Worm (Caenorhabditis elegans) whole organism, L1 larva: ENCODE results near the gene F56C9.8.

Source experiments
- C34B4.2 ChIP-seq: sonication (generic microtip); optimal IDR thresholded peaks from 2 replicates; lab custom pipeline; 2017; ENCODE audit warnings: mild to moderate bottlenecking, missing genetic modification characterization, missing compliant biosample characterization
- F16B12.6 ChIP-seq: fragments of 150-350 bp; optimal IDR thresholded peaks from 2 replicates; lab custom pipeline; 2014; ENCODE audit warnings: missing biosample characterization, missing genetic modification characterization
- aha-1 ChIP-seq: fragments of 150-350 bp; optimal IDR thresholded peaks from 2 replicates; lab custom pipeline; 2014; ENCODE audit warnings: missing biosample characterization, missing genetic modification characterization
- ama-1 ChIP-seq: fragments of 150-350 bp; optimal IDR thresholded peaks from 2 replicates; lab custom pipeline; 2014
- blmp-1 ChIP-seq: fragments of 150-350 bp; optimal IDR thresholded peaks from 2 replicates; lab custom pipeline; 2014; ENCODE audit warnings: missing biosample characterization, missing genetic modification characterization
- ceh-82 ChIP-seq, 3 experiments: fragments of 150-350 bp in 1 of 3; sonication (generic microtip) in 2 of 3; optimal IDR thresholded peaks; 2 replicates each; lab custom pipeline; 2014 to 2017; ENCODE audit warnings: missing biosample characterization in 3 of 3, missing genetic modification characterization in 3 of 3
- dsc-1 ChIP-seq: sonication (generic microtip); optimal IDR thresholded peaks from 2 replicates; lab custom pipeline; 2016; ENCODE audit warnings: mild to moderate bottlenecking, missing genetic modification characterization, missing compliant biosample characterization
- efl-1 ChIP-seq, 4 experiments: fragments of 150-350 bp; optimal IDR thresholded peaks in 3 of 4; peaks in 1 of 4; 1 replicate in 1 of 4; 2 replicates in 3 of 4; lab custom pipeline; 2014; ENCODE audit warnings: missing biosample characterization in 2 of 4, missing genetic modification characterization in 2 of 4, missing genetic modification reagents in 2 of 4
- egl-13 ChIP-seq: sonication (generic microtip); optimal IDR thresholded peaks from 2 replicates; lab custom pipeline; 2016; ENCODE audit warnings: missing genotype, missing genetic modification reagents, missing genetic modification characterization, missing compliant biosample characterization
- egl-27 ChIP-seq, 2 experiments: fragments of 150-350 bp in 1 of 2; sonication (generic microtip); optimal IDR thresholded peaks; 3 replicates each; lab custom pipeline; 2017 to 2018; ENCODE audit warnings: missing biosample characterization in 2 of 2, missing genetic modification characterization in 2 of 2, missing genetic modification reagents in 2 of 2
- elt-2 ChIP-seq: sonication (generic microtip); optimal IDR thresholded peaks from 2 replicates; lab custom pipeline; 2016; ENCODE audit warnings: missing genetic modification characterization, mild to moderate bottlenecking, inconsistent platforms, missing compliant biosample characterization, missing genetic modification reagents
- fos-1 ChIP-seq: fragments of 150-350 bp; optimal IDR thresholded peaks from 2 replicates; lab custom pipeline; 2014; ENCODE audit warnings: missing biosample characterization, missing genetic modification characterization
- grh-1 ChIP-seq: fragments of 200-800 bp; sonication (Bioruptor generic); IDR thresholded peaks from 2 replicates; pipeline ENCODE4 v1.3.6; 2022; ENCODE audit warnings: missing genetic modification reagents, missing genetic modification characterization, missing compliant biosample characterization
- hlh-4 ChIP-seq: sonication (generic microtip); optimal IDR thresholded peaks from 2 replicates; lab custom pipeline; 2016; ENCODE audit warnings: mild to moderate bottlenecking, missing genetic modification characterization, missing compliant biosample characterization
- hpl-2 ChIP-seq: fragments of 150-350 bp; optimal IDR thresholded peaks from 2 replicates; lab custom pipeline; 2014; ENCODE audit warnings: missing biosample characterization, missing genetic modification reagents, missing genetic modification characterization
- lin-14 ChIP-seq: fragments of 200-800 bp; sonication (Bioruptor generic); optimal IDR thresholded peaks from 2 replicates; lab custom pipeline; 2018; ENCODE audit warnings: mild to moderate bottlenecking, missing genetic modification characterization, moderate library complexity, missing compliant biosample characterization
- lin-15B ChIP-seq: fragments of 150-350 bp; sonication (generic microtip); optimal IDR thresholded peaks from 3 replicates; lab custom pipeline; 2014; ENCODE audit warnings: missing biosample characterization, missing genetic modification characterization
- lin-35 ChIP-seq, 2 experiments: fragments of 150-350 bp; optimal IDR thresholded peaks; 2 replicates each; lab custom pipeline; 2014; ENCODE audit warnings: missing biosample characterization in 2 of 2, missing genetic modification characterization in 2 of 2, missing genetic modification reagents in 2 of 2
- lin-39 ChIP-seq: fragments of 150-350 bp; optimal IDR thresholded peaks from 2 replicates; lab custom pipeline; 2014; ENCODE audit warnings: missing biosample characterization, missing genetic modification reagents, missing genetic modification characterization
- lsy-2 ChIP-seq, 2 experiments: fragments of 150-350 bp; optimal IDR thresholded peaks; 2 replicates each; lab custom pipeline; 2014; ENCODE audit warnings: missing biosample characterization in 2 of 2, missing genetic modification characterization in 2 of 2
- mdl-1 ChIP-seq, 2 experiments: fragments of 150-350 bp; optimal IDR thresholded peaks; 2 replicates each; lab custom pipeline; 2014 to 2017; ENCODE audit warnings: missing biosample characterization in 2 of 2, missing genetic modification characterization in 2 of 2, inconsistent platforms in 1 of 2
- nhr-11 ChIP-seq: fragments of 150-350 bp; optimal IDR thresholded peaks from 2 replicates; lab custom pipeline; 2014; ENCODE audit warnings: missing biosample characterization, missing genetic modification characterization
- nhr-12 ChIP-seq: sonication (generic microtip); optimal IDR thresholded peaks from 2 replicates; lab custom pipeline; 2017; ENCODE audit warnings: missing biosample characterization, missing genetic modification characterization
- nhr-19 ChIP-seq: fragments of 200-800 bp; sonication (Bioruptor generic); conservative IDR thresholded peaks from 2 replicates; pipeline ENCODE4 v1.3.6; 2022; ENCODE audit warnings: missing genetic modification characterization, missing compliant biosample characterization
- nhr-20 ChIP-seq: sonication (generic microtip); optimal IDR thresholded peaks from 2 replicates; lab custom pipeline; 2016; ENCODE audit warnings: mild to moderate bottlenecking, missing genetic modification characterization, missing compliant biosample characterization
- nhr-28 ChIP-seq: fragments of 150-350 bp; optimal IDR thresholded peaks from 2 replicates; lab custom pipeline; 2014; ENCODE audit warnings: missing biosample characterization, missing genetic modification characterization
- nhr-71 ChIP-seq: sonication (generic microtip); optimal IDR thresholded peaks from 2 replicates; lab custom pipeline; 2016; ENCODE audit warnings: mild to moderate bottlenecking, missing genetic modification characterization, moderate library complexity, missing compliant biosample characterization
- nhr-76 ChIP-seq: sonication (generic microtip); optimal IDR thresholded peaks from 2 replicates; lab custom pipeline; 2017; ENCODE audit warnings: missing biosample characterization, missing genetic modification characterization
- nhr-77 ChIP-seq: fragments of 150-350 bp; optimal IDR thresholded peaks from 2 replicates; lab custom pipeline; 2014; ENCODE audit warnings: missing biosample characterization, missing genetic modification characterization
- nhr-85 ChIP-seq: sonication (generic microtip); peaks from one replicate; lab custom pipeline; 2016; ENCODE audit warnings: missing genetic modification characterization, inconsistent platforms, missing compliant biosample characterization
- pag-3 ChIP-seq: sonication (generic microtip); optimal IDR thresholded peaks from 2 replicates; lab custom pipeline; 2017; ENCODE audit warnings: missing genetic modification characterization, mild to moderate bottlenecking, missing compliant biosample characterization, antibody characterized with exemption, borderline replicate concordance; ENCODE audit not compliant: insufficient read depth
- pqm-1 ChIP-seq: sonication (generic microtip); optimal IDR thresholded peaks from 3 replicates; lab custom pipeline; 2017; ENCODE audit warnings: missing biosample characterization, missing genetic modification characterization
- rnt-1 ChIP-seq: sonication (generic microtip); optimal IDR thresholded peaks from 2 replicates; lab custom pipeline; 2016; ENCODE audit warnings: mild to moderate bottlenecking, missing genetic modification characterization, moderate library complexity, missing compliant biosample characterization
- snpc-4 ChIP-seq: fragments of 150-350 bp; optimal IDR thresholded peaks from 2 replicates; lab custom pipeline; 2014; ENCODE audit warnings: missing biosample characterization, missing genetic modification characterization
- sox-4 ChIP-seq: sonication (generic microtip); optimal IDR thresholded peaks from 2 replicates; lab custom pipeline; 2016; ENCODE audit warnings: missing genetic modification characterization, missing compliant biosample characterization
- sup-37 ChIP-seq: fragments of 200-800 bp; sonication (Bioruptor generic); optimal IDR thresholded peaks from 2 replicates; lab custom pipeline; 2018; ENCODE audit warnings: mild to moderate bottlenecking, missing genetic modification characterization, missing compliant biosample characterization
- tbx-2 ChIP-seq: sonication (generic microtip); optimal IDR thresholded peaks from 2 replicates; lab custom pipeline; 2016; ENCODE audit warnings: missing genetic modification characterization, missing compliant biosample characterization
- unc-130 ChIP-seq: fragments of 150-350 bp; optimal IDR thresholded peaks from 2 replicates; lab custom pipeline; 2017; ENCODE audit warnings: missing biosample characterization, missing genetic modification characterization, inconsistent platforms
- unc-62 ChIP-seq: fragments of 150-350 bp; optimal IDR thresholded peaks from 2 replicates; lab custom pipeline; 2014; ENCODE audit warnings: missing biosample characterization, missing genetic modification reagents, missing genetic modification characterization
- vab-15 ChIP-seq: sonication (generic microtip); optimal IDR thresholded peaks from 2 replicates; lab custom pipeline; 2017; ENCODE audit warnings: missing genotype, mild to moderate bottlenecking, missing genetic modification characterization, missing compliant biosample characterization
- zag-1 ChIP-seq: fragments of 150-350 bp; optimal IDR thresholded peaks from 2 replicates; lab custom pipeline; 2014; ENCODE audit warnings: missing biosample characterization, missing genetic modification characterization
- ztf-11 ChIP-seq, 2 experiments: sonication (generic microtip); optimal IDR thresholded peaks; 2 replicates each; lab custom pipeline; 2016 to 2017; ENCODE audit warnings: missing genetic modification characterization in 2 of 2, missing biosample characterization in 1 of 2, missing compliant biosample characterization in 1 of 2
- ztf-4 ChIP-seq: fragments of 150-350 bp; optimal IDR thresholded peaks from 2 replicates; lab custom pipeline; 2014; ENCODE audit warnings: missing biosample characterization, missing genetic modification characterization

F56C9.8 gene

DNA sequence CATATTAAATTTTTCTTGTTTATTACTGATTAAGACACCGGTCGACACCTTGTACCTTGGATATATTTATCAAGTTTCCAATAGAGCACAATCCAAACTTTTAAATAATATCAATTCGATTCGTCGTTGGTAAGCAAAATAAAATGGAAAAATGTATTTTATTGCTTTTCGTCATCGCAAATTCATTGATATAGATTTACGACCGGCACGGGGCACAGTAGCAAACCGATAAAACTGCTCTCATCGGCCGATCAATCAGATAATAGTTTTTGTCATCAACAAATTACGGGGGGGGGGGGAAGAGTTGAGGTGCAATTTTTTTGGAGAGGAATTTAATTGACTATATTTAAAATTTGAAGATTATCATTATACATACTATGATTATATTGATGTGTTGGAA is 4.0 kb upstream of the F56C9.8 start:
- no peak for TF ChIP-seq hpl-2 (GFP tag; lab: Kevin White, UChicago)
- no peak for TF ChIP-seq efl-1 (optimal IDR thresholded peaks at IDR 0.05; lab: Kevin White, UChicago)
- no peak for TF ChIP-seq efl-1 (GFP tag; optimal IDR thresholded peaks at IDR 0.05 in 1 of 2; lab: Kevin White, UChicago)
- no peak for TF ChIP-seq pqm-1 (tag; lab: Kevin White, UChicago)
- TF ChIP-seq C34B4.2: no peak
- no peak for TF ChIP-seq nhr-11
- TF ChIP-seq hlh-4 (tag; lab: Kevin White, UChicago): no peak
- TF ChIP-seq blmp-1 (tag; lab: Kevin White, UChicago): no peak
- no peak for TF ChIP-seq mdl-1 (tag; optimal IDR thresholded peaks at IDR 0.05; lab: Kevin White, UChicago)
- TF ChIP-seq egl-13 (tag; lab: Kevin White, UChicago): no peak
- TF ChIP-seq nhr-76 (tag; lab: Kevin White, UChicago): no peak
- TF ChIP-seq fos-1 (tag; lab: Kevin White, UChicago): no peak
- no peak for TF ChIP-seq pag-3 (tag; lab: Kevin White, UChicago)
- TF ChIP-seq ztf-11 (tag; optimal IDR thresholded peaks at IDR 0.05; lab: Kevin White, UChicago): no peak
- no peak for TF ChIP-seq unc-62 (GFP tag; lab: Kevin White, UChicago)
- TF ChIP-seq nhr-77: no peak
- TF ChIP-seq nhr-28 (tag; lab: Kevin White, UChicago): no peak
- no peak for TF ChIP-seq lin-39 (tag; lab: Kevin White, UChicago)

DNA sequence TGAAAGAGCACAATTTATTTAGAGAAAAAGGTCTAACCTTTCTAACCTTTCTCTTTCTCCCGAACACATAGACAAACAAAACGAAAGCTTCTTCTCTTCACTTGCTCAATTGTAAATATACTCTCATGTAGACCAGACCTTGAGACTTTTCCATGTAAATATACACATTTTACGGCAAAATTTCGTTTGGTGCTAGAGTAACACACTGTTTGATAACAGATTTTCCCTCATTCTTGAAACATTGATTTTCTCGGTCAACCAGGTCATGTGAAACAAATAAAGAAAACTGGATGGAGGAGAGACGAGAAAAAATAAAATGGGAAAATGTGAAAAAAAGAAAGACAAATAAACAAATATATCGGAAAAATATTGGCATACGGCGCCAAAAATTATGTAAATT is 2.7 kb upstream of the F56C9.8 start:
- TF ChIP-seq lsy-2 (tag; optimal IDR thresholded peaks at IDR 0.05; lab: Kevin White, UChicago) (peak in 1 of 2 experiments; percentile 12), elt-2 (tag; lab: Kevin White, UChicago) (peak; percentile 40), nhr-76 (tag; lab: Kevin White, UChicago) (no peak), tbx-2 (peak; percentile 24), nhr-85 (tag; lab: Kevin White, UChicago) (no peak), zag-1 (tag; lab: Kevin White, UChicago) (no peak), lin-35 (GFP tag; optimal IDR thresholded peaks at IDR 0.05; lab: Kevin White, UChicago) (peak in 1 of 2 experiments; percentile 12), lin-14 (GFP tag; lab: Kevin White, UChicago) (peak; percentile 52), nhr-71 (tag; lab: Kevin White, UChicago) (peak; percentile 5), aha-1 (no peak)

- TF ChIP-seq efl-1 (optimal IDR thresholded peaks at IDR 0.05; lab: Kevin White, UChicago): no peak
- TF ChIP-seq efl-1 (GFP tag; optimal IDR thresholded peaks at IDR 0.05 in 1 of 2; lab: Kevin White, UChicago): peak in 1 of 2 experiments; percentile 47
- TF ChIP-seq ceh-82 (tag; optimal IDR thresholded peaks at IDR 0.05; lab: Kevin White, UChicago): no peak
Measured at ce11 chrIII:7317354-7317753, 2.0 kb downstream of the F56C9.8 start.

DNA sequence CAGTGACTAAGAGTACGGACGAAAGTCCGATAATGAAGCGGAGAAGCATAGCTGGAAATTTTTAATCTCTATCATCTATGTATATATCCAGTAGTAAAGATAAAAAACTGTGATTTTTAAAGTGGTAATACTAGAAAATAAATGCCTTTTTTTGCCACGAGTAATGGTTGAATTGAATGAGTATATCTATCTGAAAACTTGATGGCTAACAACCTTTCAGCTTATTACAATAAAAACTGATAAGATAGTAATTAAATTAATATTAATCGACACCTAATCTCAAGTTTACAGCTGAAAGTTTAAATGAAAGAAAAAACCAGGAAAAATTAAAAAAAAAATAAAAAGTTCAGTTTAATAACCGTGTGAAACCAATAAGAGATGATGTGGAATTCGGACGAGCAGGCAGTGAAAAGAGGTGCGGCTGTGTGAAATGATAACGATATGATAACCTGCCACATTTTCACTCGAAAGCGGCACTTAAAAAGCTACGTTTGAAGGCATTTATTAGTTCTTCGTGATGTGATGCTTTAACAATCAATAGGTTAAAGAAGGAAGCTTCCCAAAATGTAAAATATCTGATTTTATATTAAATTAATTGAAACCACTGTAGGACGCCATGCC is 4.3 kb downstream of the F56C9.8 start, which contains the start of gene nspg-6:
Gene nspg-6, minus strand, starts transcription at position 51 of the 621 bp plus-strand sequence.
- TF ChIP-seq elt-2 (tag; lab: Kevin White, UChicago): peak; percentile 14
- TF ChIP-seq nhr-19 (GFP tag; lab: Robert Waterston, UW): no peak
- no peak for TF ChIP-seq ztf-4 (tag; lab: Kevin White, UChicago)
- TF ChIP-seq ama-1 (lab: Kevin White, UChicago): no peak

- TF ChIP-seq grh-1 (GFP tag; lab: Robert Waterston, UW) (no peak), unc-130 (tag; lab: Kevin White, UChicago) (no peak), hpl-2 (GFP tag; lab: Kevin White, UChicago) (no peak), dsc-1 (tag; lab: Kevin White, UChicago) (no peak), sox-4 (no peak), F16B12.6 (no peak), lin-14 (GFP tag; lab: Kevin White, UChicago) (no peak), efl-1 (optimal IDR thresholded peaks at IDR 0.05; lab: Kevin White, UChicago) (no peak), efl-1 (GFP tag; optimal IDR thresholded peaks at IDR 0.05 in 1 of 2; lab: Kevin White, UChicago) (no peak), nhr-28 (tag; lab: Kevin White, UChicago) (no peak), nhr-12 (tag; lab: Kevin White, UChicago) (no peak), lin-15B (tag; lab: Kevin White, UChicago) (no peak), vab-15 (tag; lab: Kevin White, UChicago) (no peak), snpc-4 (no peak), ztf-11 (tag; optimal IDR thresholded peaks at IDR 0.05; lab: Kevin White, UChicago) (no peak), rnt-1 (tag; lab: Kevin White, UChicago) (no peak), nhr-20 (tag; lab: Kevin White, UChicago) (no peak), blmp-1 (tag; lab: Kevin White, UChicago) (no peak), fos-1 (tag; lab: Kevin White, UChicago) (no peak), sup-37 (GFP tag; lab: Kevin White, UChicago) (no peak), egl-27 (tag; optimal IDR thresholded peaks at IDR 0.05; lab: Kevin White, UChicago) (no peak)
- TF ChIP-seq, all 84 proteins: peak for 0
Measured at ce11 chrIII:7314473-7314872, 4.8 kb downstream of the F56C9.8 start.
